Worm (Caenorhabditis elegans): ENCODE data around the gene gsr-1.
A peak's percentile ranks its signal among the peaks of the same experiment; 100 is the strongest.

The gsr-1 gene

DNA sequence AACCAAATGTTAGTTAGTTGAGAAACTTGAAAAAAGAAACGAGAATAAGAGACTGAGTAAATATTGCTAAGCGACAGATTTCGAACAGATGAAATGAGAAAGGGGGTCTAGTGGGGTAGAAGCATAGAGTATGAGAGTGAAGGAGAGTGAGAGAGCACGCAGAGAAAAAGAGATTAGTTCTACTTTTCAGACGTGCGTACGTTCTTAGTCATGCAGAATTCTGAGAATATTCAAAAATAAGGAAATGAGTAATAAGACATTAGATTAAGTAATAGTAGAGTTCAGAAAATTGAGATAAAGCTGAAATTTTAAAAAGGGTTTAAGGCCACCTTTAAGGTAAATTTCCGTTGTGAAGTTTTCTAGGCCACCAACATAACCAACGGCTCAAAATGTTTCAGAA, 20.3 kb downstream of the gsr-1 start (continued):
- TF ChIP-seq alr-1 (tag; optimal IDR thresholded peaks at IDR 0.05; ENCODE audit: borderline replicate concordance), result no peak
- TF ChIP-seq F16B12.6 (tag; optimal IDR thresholded peaks at IDR 0.05), result no peak
- TF ChIP-seq nhr-12 (tag; optimal IDR thresholded peaks at IDR 0.05), result no peak
- TF ChIP-seq isw-1 (GFP tag; IDR thresholded peaks at IDR 0.05), result no peak
- no peak for TF ChIP-seq nhr-84 (tag; optimal IDR thresholded peaks at IDR 0.05)
- no peak for TF ChIP-seq ceh-88 (GFP tag; IDR thresholded peaks at IDR 0.05)
- TF ChIP-seq hpl-2 (GFP tag; optimal IDR thresholded peaks at IDR 0.05), result no peak
- TF ChIP-seq ceh-90 (tag; optimal IDR thresholded peaks at IDR 0.05), result no peak
- no peak for TF ChIP-seq mdl-1 (tag; optimal IDR thresholded peaks at IDR 0.05)
- TF ChIP-seq efl-1 (optimal IDR thresholded peaks at IDR 0.05), result no peak
- no peak for TF ChIP-seq efl-1 (GFP tag; optimal IDR thresholded peaks at IDR 0.05 in 1 of 2)
- no peak for TF ChIP-seq fkh-10 (GFP tag; optimal IDR thresholded peaks at IDR 0.05)
- TF ChIP-seq C04F5.9 (tag; optimal IDR thresholded peaks at IDR 0.05), result no peak
- no peak for TF ChIP-seq jun-1 (tag; optimal IDR thresholded peaks at IDR 0.05)
- TF ChIP-seq nhr-11 (tag; optimal IDR thresholded peaks at IDR 0.05), result no peak
- TF ChIP-seq aly-2 (tag; optimal IDR thresholded peaks at IDR 0.05), result no peak
- TF ChIP-seq pqm-1 (tag; optimal IDR thresholded peaks at IDR 0.05), result no peak
- peak; percentile 11 for TF ChIP-seq unc-86 (tag; optimal IDR thresholded peaks at IDR 0.05)
- no peak for TF ChIP-seq dpl-1 (GFP tag; optimal IDR thresholded peaks at IDR 0.05)
- no peak for TF ChIP-seq sptf-1 (tag; optimal IDR thresholded peaks at IDR 0.05)
- TF ChIP-seq elt-2 (tag; optimal IDR thresholded peaks at IDR 0.05), result no peak
- peak; percentile 34 for TF ChIP-seq swsn-7 (tag; optimal IDR thresholded peaks at IDR 0.05)
- TF ChIP-seq mab-9 (GFP tag; IDR thresholded peaks at IDR 0.05), result no peak
- TF ChIP-seq grh-1 (GFP tag; IDR thresholded peaks at IDR 0.05), result no peak
- TF ChIP-seq dsc-1 (tag; optimal IDR thresholded peaks at IDR 0.05), result peak; percentile 90
- no peak for TF ChIP-seq mef-2 (tag; optimal IDR thresholded peaks at IDR 0.05)
- no peak for TF ChIP-seq tbx-2 (tag; optimal IDR thresholded peaks at IDR 0.05)
- TF ChIP-seq ces-1 (GFP tag; optimal IDR thresholded peaks at IDR 0.05), result no peak
- TF ChIP-seq irx-1 (tag; optimal IDR thresholded peaks at IDR 0.05), result no peak
- peak; percentile 47 for TF ChIP-seq lin-14 (GFP tag; optimal IDR thresholded peaks at IDR 0.05)
- no peak for TF ChIP-seq egl-27 (tag; optimal IDR thresholded peaks at IDR 0.05)
- no peak for TF ChIP-seq lin-15B (tag; optimal IDR thresholded peaks at IDR 0.05)
- TF ChIP-seq rnt-1 (tag; optimal IDR thresholded peaks at IDR 0.05), result no peak

DNA sequence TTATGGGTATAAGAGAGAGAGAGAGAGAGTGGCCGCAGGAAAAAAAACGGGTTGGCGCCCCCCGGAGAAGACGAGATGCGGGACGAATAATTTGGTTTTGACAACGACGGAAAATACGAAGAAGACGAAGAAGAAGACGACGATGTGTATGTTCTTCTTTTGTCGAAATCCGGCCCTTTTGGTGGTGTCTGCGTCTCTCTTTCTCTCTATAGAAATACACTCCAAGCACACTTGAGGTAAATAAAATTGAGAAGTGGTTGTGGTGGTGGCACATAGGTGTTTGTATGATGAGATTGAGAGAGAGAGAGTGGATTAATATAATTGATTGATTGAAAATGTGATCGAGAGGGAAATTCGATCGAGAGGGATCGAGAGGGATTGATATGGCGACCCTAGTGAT, 22.1 kb downstream of the gsr-1 start:
- TF ChIP-seq nhr-47 (tag; optimal IDR thresholded peaks at IDR 0.05) (peak; percentile 36), lsy-2 (tag; optimal IDR thresholded peaks at IDR 0.05) (peak; percentile 13 to 48), blmp-1 (tag; optimal IDR thresholded peaks at IDR 0.05) (peak; percentile 86), mep-1 (tag; optimal IDR thresholded peaks at IDR 0.05) (peak; percentile 28), lin-14 (GFP tag; optimal IDR thresholded peaks at IDR 0.05) (peak; percentile 90), lin-35 (GFP tag; optimal IDR thresholded peaks at IDR 0.05) (peak; percentile 17 to 30), fkh-10 (GFP tag; optimal IDR thresholded peaks at IDR 0.05) (peak; percentile 17), efl-1 (optimal IDR thresholded peaks at IDR 0.05) (peak in 1 of 2 experiments; percentile 18), efl-1 (GFP tag; optimal IDR thresholded peaks at IDR 0.05 in 1 of 2) (peak in 1 of 2 experiments; percentile 85), nhr-71 (tag; optimal IDR thresholded peaks at IDR 0.05) (peak; percentile 41), ceh-8 (GFP tag; optimal IDR thresholded peaks at IDR 0.05) (no peak), egl-27 (tag; optimal IDR thresholded peaks at IDR 0.05) (no peak), skn-1 (tag; optimal IDR thresholded peaks at IDR 0.05) (peak; percentile 20), grh-1 (GFP tag; IDR thresholded peaks at IDR 0.05) (no peak; the same call in 1 of the 2 replicates), nhr-85 (tag) (peak; percentile 78), swsn-7 (tag; optimal IDR thresholded peaks at IDR 0.05) (peak; percentile 13), snu-23 (GFP tag; optimal IDR thresholded peaks at IDR 0.05) (peak; percentile 50), rnt-1 (tag; optimal IDR thresholded peaks at IDR 0.05) (no peak), elt-3 (tag; optimal IDR thresholded peaks at IDR 0.05) (peak in 1 of 6 experiments; percentile 24), unc-30 (tag; optimal IDR thresholded peaks at IDR 0.05) (no peak), hlh-4 (tag; optimal IDR thresholded peaks at IDR 0.05) (no peak), nhr-20 (tag; optimal IDR thresholded peaks at IDR 0.05) (peak; percentile 48), fos-1 (tag; optimal IDR thresholded peaks at IDR 0.05) (peak; percentile 13), lin-13 (GFP tag; optimal IDR thresholded peaks at IDR 0.05) (peak; percentile 25)
